Worm (Caenorhabditis elegans) whole organism, early embryonic: ENCODE measurements around the gene Y110A2AL.1.

Experiments used
- F13C5.2 ChIP-seq: sonication (generic microtip); optimal IDR thresholded peaks from 2 replicates; lab custom pipeline; 2017; ENCODE audit warnings: mild to moderate bottlenecking, missing genetic modification characterization, inconsistent platforms, missing compliant biosample characterization
- ama-1 ChIP-seq: fragments of 150-350 bp; optimal IDR thresholded peaks from 2 replicates; lab custom pipeline; 2014
- ceh-13 ChIP-seq: fragments of 200-800 bp; sonication (Bioruptor generic); optimal IDR thresholded peaks from 2 replicates; lab custom pipeline; 2018; ENCODE audit warnings: mild to moderate bottlenecking, missing genetic modification characterization, missing compliant biosample characterization
- hmg-4 ChIP-seq: fragments of 200-800 bp; sonication (Bioruptor generic); optimal IDR thresholded peaks from 2 replicates; lab custom pipeline; 2018; ENCODE audit warnings: mild to moderate bottlenecking, missing genetic modification characterization, missing compliant biosample characterization
- scrt-1 ChIP-seq: fragments of 200-800 bp; sonication (Bioruptor generic); IDR thresholded peaks from 2 replicates; pipeline ENCODE4 v1.3.6; 2022; ENCODE audit warnings: missing genetic modification characterization, missing compliant biosample characterization
- tra-4 ChIP-seq: sonication (generic microtip); optimal IDR thresholded peaks from 2 replicates; lab custom pipeline; 2017; ENCODE audit warnings: missing genetic modification characterization, missing compliant biosample characterization

ce11 chrII:2845674-2846073 lies 29.2 kb upstream of the Y110A2AL.1 start:
- no peak for TF ChIP-seq ceh-13 (GFP tag; lab: Kevin White, UChicago)
- no peak for TF ChIP-seq ama-1
- no peak for TF ChIP-seq scrt-1 (GFP tag; lab: Robert Waterston, UW)
- no peak for TF ChIP-seq tra-4 (tag; lab: Kevin White, UChicago)
- no peak for TF ChIP-seq hmg-4 (GFP tag; lab: Kevin White, UChicago)
- TF ChIP-seq F13C5.2 (tag; lab: Kevin White, UChicago): no peak
